Worm (Caenorhabditis elegans) whole organism, young adult: ENCODE data around the gene srlf-16.
A peak's percentile ranks its signal among the peaks of the same experiment; 100 is the strongest.

ENCODE experiments used
- B0019.2 ChIP-seq: fragments of 200-800 bp; sonication (Bioruptor generic); conservative IDR thresholded peaks from 2 replicates; pipeline ENCODE4 v1.3.6; 2022; ENCODE audit warnings: missing genetic modification reagents, missing genetic modification characterization, missing compliant biosample characterization
- B0261.1 ChIP-seq: sonication (generic microtip); optimal IDR thresholded peaks from 2 replicates; lab custom pipeline; 2016; ENCODE audit warnings: mild to moderate bottlenecking, missing genetic modification characterization, moderate library complexity, missing compliant biosample characterization
- C06A6.2 ChIP-seq: fragments of 200-800 bp; sonication (Bioruptor generic); conservative IDR thresholded peaks from 2 replicates; pipeline ENCODE4 v1.3.6; 2022; ENCODE audit warnings: missing genetic modification characterization, missing compliant biosample characterization
- D2030.7 ChIP-seq: fragments of 200-800 bp; sonication (Bioruptor generic); IDR thresholded peaks from 2 replicates; pipeline ENCODE4 v1.3.6; 2022; ENCODE audit warnings: missing genetic modification reagents, missing genetic modification characterization, missing compliant biosample characterization
- F23B12.7 ChIP-seq: sonication (generic microtip); optimal IDR thresholded peaks from 2 replicates; lab custom pipeline; 2017; ENCODE audit warnings: missing genetic modification characterization, mild to moderate bottlenecking, missing compliant biosample characterization, antibody characterized with exemption, moderate library complexity; ENCODE audit not compliant: insufficient read depth
- F39B2.1 ChIP-seq: fragments of 200-800 bp; sonication (Bioruptor generic); IDR thresholded peaks from 2 replicates; pipeline ENCODE4 v1.3.6; 2022; ENCODE audit warnings: missing genetic modification reagents, missing genetic modification characterization, missing compliant biosample characterization
- Y56A3A.18 ChIP-seq: fragments of 200-800 bp; sonication (Bioruptor generic); IDR thresholded peaks from 2 replicates; pipeline ENCODE4 v1.3.6; 2022; ENCODE audit warnings: missing genetic modification reagents, missing genetic modification characterization, missing compliant biosample characterization
- Y67H2A.10 ChIP-seq: fragments of 200-800 bp; sonication (Bioruptor generic); conservative IDR thresholded peaks from 2 replicates; pipeline ENCODE4 v1.3.6; 2022; ENCODE audit warnings: missing genetic modification reagents, missing genetic modification characterization, missing compliant biosample characterization
- Y95B8A.8 ChIP-seq: fragments of 200-800 bp; sonication (Bioruptor generic); IDR thresholded peaks from 2 replicates; pipeline ENCODE4 v1.3.6; 2022; ENCODE audit warnings: missing genetic modification reagents, missing genetic modification characterization, missing compliant biosample characterization
- ZK185.1 ChIP-seq: sonication (generic microtip); optimal IDR thresholded peaks from 2 replicates; lab custom pipeline; 2016; ENCODE audit warnings: mild to moderate bottlenecking, missing genetic modification characterization, missing compliant biosample characterization; ENCODE audit not compliant: poor library complexity, severe bottlenecking
- ama-1 ChIP-seq, 3 experiments: fragments of 150-350 bp in 1 of 3; sonication (generic microtip) in 2 of 3; optimal IDR thresholded peaks; 2 replicates each; lab custom pipeline; 2014 to 2018; ENCODE audit warnings: missing biosample characterization in 2 of 3, missing genetic modification characterization in 2 of 3, missing genetic modification reagents in 2 of 3
- attf-3 ChIP-seq: fragments of 200-800 bp; sonication (Bioruptor generic); conservative IDR thresholded peaks from 2 replicates; pipeline ENCODE4 v1.3.6; 2022; ENCODE audit warnings: missing genetic modification reagents, missing genetic modification characterization, missing compliant biosample characterization
- ceh-91 ChIP-seq: fragments of 200-800 bp; sonication (Bioruptor generic); IDR thresholded peaks from 2 replicates; pipeline ENCODE4 v1.3.6; 2022; ENCODE audit warnings: missing genetic modification reagents, missing genetic modification characterization, missing compliant biosample characterization
- chd-7 ChIP-seq: sonication (generic microtip); optimal IDR thresholded peaks from 2 replicates; lab custom pipeline; 2016; ENCODE audit warnings: mild to moderate bottlenecking, missing genetic modification characterization, moderate library complexity, missing compliant biosample characterization
- die-1 ChIP-seq: sonication (generic microtip); optimal IDR thresholded peaks from 2 replicates; lab custom pipeline; 2016; ENCODE audit warnings: missing genotype, mild to moderate bottlenecking, missing genetic modification characterization, missing compliant biosample characterization
- egrh-3 ChIP-seq: fragments of 200-800 bp; sonication (Bioruptor generic); IDR thresholded peaks from 2 replicates; pipeline ENCODE4 v1.3.6; 2022; ENCODE audit warnings: missing genetic modification reagents, missing genetic modification characterization, missing compliant biosample characterization
- ekl-4 ChIP-seq: fragments of 200-800 bp; sonication (Bioruptor generic); IDR thresholded peaks from 2 replicates; pipeline ENCODE4 v1.3.6; 2022; ENCODE audit warnings: missing genetic modification reagents, missing genetic modification characterization, missing compliant biosample characterization
- him-1 ChIP-seq: sonication (generic microtip); optimal IDR thresholded peaks from 2 replicates; lab custom pipeline; 2016; ENCODE audit warnings: missing genotype, missing genetic modification reagents, missing genetic modification characterization, missing compliant biosample characterization
- hmg-20 ChIP-seq: fragments of 200-800 bp; sonication (Bioruptor generic); IDR thresholded peaks from 2 replicates; pipeline ENCODE4 v1.3.6; 2022; ENCODE audit warnings: missing genetic modification reagents, missing genetic modification characterization, missing compliant biosample characterization
- hsf-1 ChIP-seq: fragments of 200-800 bp; sonication (Bioruptor generic); IDR thresholded peaks from 2 replicates; pipeline ENCODE4 v1.3.6; 2022; ENCODE audit warnings: missing genetic modification reagents, missing genetic modification characterization, missing compliant biosample characterization
- lag-1 ChIP-seq: fragments of 200-800 bp; sonication (Bioruptor generic); IDR thresholded peaks from 2 replicates; pipeline ENCODE4 v1.3.6; 2022; ENCODE audit warnings: missing genetic modification reagents, missing genetic modification characterization, missing compliant biosample characterization
- lsl-1 ChIP-seq: fragments of 200-800 bp; sonication (Bioruptor generic); optimal IDR thresholded peaks from 2 replicates; lab custom pipeline; 2018; ENCODE audit warnings: mild to moderate bottlenecking, missing genetic modification characterization, moderate library complexity, missing compliant biosample characterization
- madf-3 ChIP-seq: fragments of 200-800 bp; sonication (Bioruptor generic); IDR thresholded peaks from 2 replicates; pipeline ENCODE4 v1.3.6; 2022; ENCODE audit warnings: missing genetic modification reagents, missing genetic modification characterization, missing compliant biosample characterization
- madf-6 ChIP-seq: fragments of 200-800 bp; sonication (Bioruptor generic); IDR thresholded peaks from 2 replicates; pipeline ENCODE4 v1.3.6; 2022; ENCODE audit warnings: missing genetic modification reagents, missing genetic modification characterization, missing compliant biosample characterization
- madf-8 ChIP-seq: fragments of 200-800 bp; sonication (Bioruptor generic); conservative IDR thresholded peaks from 2 replicates; pipeline ENCODE4 v1.3.6; 2022; ENCODE audit warnings: missing genetic modification reagents, missing genetic modification characterization, missing compliant biosample characterization
- mxl-1 ChIP-seq: sonication (generic microtip); optimal IDR thresholded peaks from 2 replicates; lab custom pipeline; 2016; ENCODE audit warnings: missing genetic modification characterization, missing compliant biosample characterization
- nfyb-1 ChIP-seq: fragments of 200-800 bp; sonication (Bioruptor generic); IDR thresholded peaks from 2 replicates; pipeline ENCODE4 v1.3.6; 2022; ENCODE audit warnings: missing genetic modification reagents, missing genetic modification characterization, missing compliant biosample characterization
- nhr-27 ChIP-seq: fragments of 200-800 bp; sonication (Bioruptor generic); optimal IDR thresholded peaks from 2 replicates; lab custom pipeline; 2018; ENCODE audit warnings: mild to moderate bottlenecking, missing genetic modification characterization, moderate library complexity, missing compliant biosample characterization
- nhr-90 ChIP-seq: sonication (generic microtip); optimal IDR thresholded peaks from 2 replicates; lab custom pipeline; 2016; ENCODE audit warnings: missing genotype, mild to moderate bottlenecking, missing genetic modification characterization, missing compliant biosample characterization
- pbrm-1 ChIP-seq: fragments of 200-800 bp; sonication (Bioruptor generic); IDR thresholded peaks from 2 replicates; pipeline ENCODE4 v1.3.6; 2022; ENCODE audit warnings: missing genetic modification reagents, missing genetic modification characterization, missing compliant biosample characterization
- rcor-1 ChIP-seq: fragments of 200-800 bp; sonication (Bioruptor generic); IDR thresholded peaks from 2 replicates; pipeline ENCODE4 v1.3.6; 2022; ENCODE audit warnings: missing genetic modification reagents, missing genetic modification characterization, missing compliant biosample characterization
- unc-62 ChIP-seq: fragments of 150-350 bp; optimal IDR thresholded peaks from 2 replicates; lab custom pipeline; 2014; ENCODE audit warnings: missing biosample characterization, missing genetic modification reagents, missing genetic modification characterization
- xnd-1 ChIP-seq: sonication (generic microtip); optimal IDR thresholded peaks from 2 replicates; lab custom pipeline; 2016; ENCODE audit warnings: missing genotype, missing genetic modification reagents, missing genetic modification characterization, missing compliant biosample characterization
- ztf-18 ChIP-seq: sonication (generic microtip); optimal IDR thresholded peaks from 2 replicates; lab custom pipeline; 2016; ENCODE audit warnings: missing genotype, mild to moderate bottlenecking, missing genetic modification characterization, missing compliant biosample characterization
- ztf-22 ChIP-seq: fragments of 200-800 bp; sonication (Bioruptor generic); optimal IDR thresholded peaks from 2 replicates; lab custom pipeline; 2018; ENCODE audit warnings: mild to moderate bottlenecking, missing genetic modification characterization, moderate library complexity, missing compliant biosample characterization
- ztf-26 ChIP-seq: sonication (generic microtip); optimal IDR thresholded peaks from 2 replicates; lab custom pipeline; 2017; ENCODE audit warnings: missing genetic modification characterization, missing compliant biosample characterization
- ztf-28 ChIP-seq: fragments of 200-800 bp; sonication (Bioruptor generic); IDR thresholded peaks from 2 replicates; pipeline ENCODE4 v1.3.6; 2022; ENCODE audit warnings: missing genetic modification reagents, missing genetic modification characterization, missing compliant biosample characterization

srlf-16 gene

DNA sequence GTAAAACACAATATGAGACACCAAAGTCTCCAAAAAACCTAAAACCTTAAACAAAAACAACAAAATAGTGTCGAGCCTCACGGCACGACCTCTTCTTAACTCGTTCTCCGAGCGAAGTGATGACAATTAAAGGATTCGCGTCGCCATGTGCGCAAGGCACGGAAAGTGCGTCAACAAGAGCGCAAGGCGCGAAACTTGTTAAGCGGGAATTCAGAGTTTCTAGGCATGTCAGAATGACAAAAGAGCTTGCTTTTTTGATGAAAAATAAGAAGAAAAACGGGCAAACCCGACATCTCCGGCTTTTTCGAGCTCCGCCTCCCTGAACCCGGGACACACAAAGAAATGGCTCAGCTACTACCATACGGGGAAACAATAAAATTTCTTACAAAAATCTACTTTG is 46.8 kb upstream of the srlf-16 start:
- TF ChIP-seq xnd-1 (tag; lab: Kevin White, UChicago) (peak; percentile 48), ztf-18 (tag; lab: Kevin White, UChicago) (peak; percentile 84), B0019.2 (peak; percentile 20; the same call in 1 of the 2 replicates), madf-3 (peak; percentile 72; the same call in 1 of the 2 replicates), ceh-91 (GFP tag; lab: Robert Waterston, UW) (0 out of 2 replicates have a peak, but pooled peaks have one; percentile 28), nfyb-1 (GFP tag; lab: Robert Waterston, UW) (0 out of 2 replicates have a peak, but pooled peaks have one; percentile 22), F39B2.1 (GFP tag; lab: Robert Waterston, UW) (peak; percentile 69; the same call in 1 of the 2 replicates), D2030.7 (peak; percentile 61), madf-8 (peak; percentile 79), hsf-1 (GFP tag; lab: Robert Waterston, UW) (peak; percentile 85), madf-6 (GFP tag; lab: Robert Waterston, UW) (peak; percentile 89)

DNA sequence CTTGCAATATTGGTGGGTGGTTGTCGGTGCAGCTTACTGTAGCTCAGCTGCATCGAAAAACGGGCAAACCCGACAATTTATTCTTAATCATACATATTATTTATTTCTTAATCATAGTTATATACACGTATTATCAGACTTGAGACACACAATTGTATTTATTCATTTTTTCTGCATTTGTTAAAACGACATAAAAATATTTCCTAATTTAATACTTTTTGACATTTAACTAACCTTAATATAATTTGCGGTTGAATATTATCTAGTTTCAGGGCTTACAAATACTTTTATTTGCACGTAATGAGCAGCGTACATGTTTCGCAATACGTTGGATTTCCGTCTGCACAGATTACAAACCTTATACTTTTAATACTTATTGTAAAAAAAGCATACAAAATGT is 46.2 kb upstream of the srlf-16 start, which contains the start of gene str-138:
str-138 (plus strand) TSS at position 301 of the 400 bp plus-strand sequence.
- TF ChIP-seq ztf-22 (GFP tag; lab: Kevin White, UChicago) (no peak), ZK185.1 (tag; lab: Kevin White, UChicago) (no peak)

DNA sequence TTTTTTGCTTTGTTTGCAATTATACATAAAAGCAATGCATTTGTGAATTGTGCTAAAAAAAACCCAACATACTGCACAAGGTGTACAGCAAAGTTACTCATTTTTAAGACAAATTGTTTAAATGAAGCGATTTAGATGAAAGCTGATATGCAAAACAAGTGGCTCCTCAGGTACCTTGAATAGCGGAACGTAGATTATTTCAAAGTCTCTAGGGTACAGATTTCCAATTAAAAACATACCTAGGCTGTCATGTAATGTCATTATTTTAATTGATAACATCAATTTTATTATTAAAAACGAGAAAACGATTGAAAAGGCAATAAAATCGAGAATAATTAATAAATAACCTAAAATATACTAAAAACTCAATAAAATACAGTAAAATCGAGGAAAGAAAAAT is 42.5 kb upstream of the srlf-16 start, which contains the start of gene str-139:
str-139 (minus strand) TSS at position 101 of the 400 bp plus-strand sequence.
- TF ChIP-seq lag-1 = no peak
- TF ChIP-seq Y95B8A.8 (GFP tag; lab: Robert Waterston, UW) = no peak
- no peak for TF ChIP-seq hmg-20 (GFP tag; lab: Robert Waterston, UW)
- no peak for TF ChIP-seq ztf-26
- TF ChIP-seq rcor-1 (GFP tag; lab: Robert Waterston, UW) = no peak
- no peak for TF ChIP-seq lsl-1 (GFP tag; lab: Kevin White, UChicago)
- no peak for TF ChIP-seq ztf-28 (GFP tag; lab: Robert Waterston, UW)
- TF ChIP-seq attf-3 (GFP tag; lab: Robert Waterston, UW) = no peak
- no peak for TF ChIP-seq F39B2.1 (GFP tag; lab: Robert Waterston, UW)
- TF ChIP-seq F23B12.7 = no peak
- TF ChIP-seq C06A6.2 = no peak

DNA sequence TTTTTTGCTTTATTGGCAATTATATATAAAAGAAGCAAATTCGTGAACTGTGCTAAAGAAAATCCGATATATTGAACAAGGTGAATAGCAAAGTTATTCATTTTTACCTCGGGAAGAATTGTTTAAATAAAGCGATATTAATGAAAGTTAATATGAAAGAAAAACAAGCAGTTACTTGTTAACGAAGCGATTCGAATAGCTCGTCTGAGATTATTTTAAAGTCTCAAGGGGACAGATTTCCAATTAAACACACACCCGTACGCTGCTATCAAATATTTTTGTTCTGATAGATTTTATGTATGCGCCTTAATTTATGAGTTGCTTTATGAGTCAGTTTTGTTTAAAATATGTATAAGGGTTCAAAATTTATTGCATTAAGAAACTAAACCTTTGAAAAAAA is 36.8 kb upstream of the srlf-16 start, which contains the start of gene str-140:
str-140 (minus strand) TSS at position 101 of the 400 bp plus-strand sequence.
- TF ChIP-seq Y56A3A.18 (GFP tag; lab: Robert Waterston, UW) (no peak), nhr-27 (tag; lab: Kevin White, UChicago) (no peak), him-1 (tag; lab: Kevin White, UChicago) (no peak), nhr-90 (tag; lab: Kevin White, UChicago) (no peak), die-1 (tag; lab: Kevin White, UChicago) (no peak), pbrm-1 (no peak)

DNA sequence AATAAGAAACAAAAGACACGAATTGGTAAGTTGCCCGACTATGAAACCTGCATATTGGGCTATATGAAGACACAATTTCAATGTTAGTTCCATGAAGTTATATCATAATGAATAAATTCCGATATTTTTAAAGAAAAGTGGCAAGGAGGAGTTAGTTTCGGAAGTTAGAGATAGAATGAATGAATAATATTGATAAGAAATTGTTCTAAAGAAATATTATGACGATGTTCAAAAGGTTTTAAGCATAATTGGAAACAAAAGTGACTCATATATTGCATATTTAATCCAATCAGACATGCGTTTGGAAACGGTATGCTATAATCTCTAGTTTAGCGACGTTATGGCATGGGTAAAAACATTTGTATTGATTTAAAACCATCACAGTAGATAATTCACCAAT is 34.9 kb upstream of the srlf-16 start, which contains the start of gene str-143:
str-143 (minus strand) TSS at position 101 of the 400 bp plus-strand sequence.
- TF ChIP-seq B0261.1 (tag; lab: Kevin White, UChicago) (no peak), Y67H2A.10 (GFP tag; lab: Robert Waterston, UW) (no peak), ekl-4 (no peak), madf-8 (no peak), chd-7 (no peak), unc-62 (GFP tag; lab: Kevin White, UChicago) (no peak), egrh-3 (GFP tag; lab: Robert Waterston, UW) (no peak), ama-1 (optimal IDR thresholded peaks at IDR 0.05; lab: Kevin White, UChicago) (no peak), ama-1 (GFP tag; optimal IDR thresholded peaks at IDR 0.05; lab: Kevin White, UChicago) (no peak), B0019.2 (no peak), mxl-1 (tag; lab: Kevin White, UChicago) (no peak)
- TF ChIP-seq, all 124 proteins: peak for 0
